Worm (Caenorhabditis elegans) whole organism, young adult: ENCODE results near the gene vps-29.

Source experiments
- B0261.1 ChIP-seq: sonication (generic microtip); optimal IDR thresholded peaks from 2 replicates; lab custom pipeline; 2016; ENCODE audit warnings: mild to moderate bottlenecking, missing genetic modification characterization, moderate library complexity, missing compliant biosample characterization
- F10E7.11 ChIP-seq: sonication (generic microtip); optimal IDR thresholded peaks from 2 replicates; lab custom pipeline; 2017; ENCODE audit warnings: mild to moderate bottlenecking, missing genetic modification characterization, moderate library complexity, missing compliant biosample characterization
- F33H1.4 ChIP-seq: fragments of 200-800 bp; sonication (Bioruptor generic); IDR thresholded peaks from 2 replicates; pipeline ENCODE4 v1.3.6; 2022; ENCODE audit warnings: missing genetic modification reagents, missing genetic modification characterization, missing compliant biosample characterization
- F52B5.7 ChIP-seq: sonication (generic microtip); optimal IDR thresholded peaks from 2 replicates; lab custom pipeline; 2016; ENCODE audit warnings: mild to moderate bottlenecking, missing genetic modification characterization, missing compliant biosample characterization
- K11D2.4 ChIP-seq: fragments of 200-800 bp; sonication (Bioruptor generic); IDR thresholded peaks from 2 replicates; pipeline ENCODE4 v1.3.6; 2022; ENCODE audit warnings: missing genetic modification reagents, missing genetic modification characterization, missing compliant biosample characterization
- K12H6.12 ChIP-seq: fragments of 200-800 bp; sonication (Bioruptor generic); optimal IDR thresholded peaks from 2 replicates; lab custom pipeline; 2018; ENCODE audit warnings: mild to moderate bottlenecking, missing genetic modification characterization, missing compliant biosample characterization
- T07F8.4 ChIP-seq: sonication (generic microtip); optimal IDR thresholded peaks from 2 replicates; lab custom pipeline; 2016; ENCODE audit warnings: mild to moderate bottlenecking, missing genetic modification characterization, moderate library complexity, missing compliant biosample characterization
- T26A5.8 ChIP-seq: sonication (generic microtip); optimal IDR thresholded peaks from 2 replicates; lab custom pipeline; 2016; ENCODE audit warnings: missing genetic modification characterization, missing compliant biosample characterization
- Y53F4B.3 ChIP-seq: fragments of 200-800 bp; sonication (Bioruptor generic); IDR thresholded peaks from 2 replicates; pipeline ENCODE4 v1.3.6; 2022; ENCODE audit warnings: missing genetic modification reagents, missing genetic modification characterization, missing compliant biosample characterization
- Y53G8AR.9 ChIP-seq: fragments of 200-800 bp; sonication (Bioruptor generic); conservative IDR thresholded peaks from 2 replicates; pipeline ENCODE4 v1.3.6; 2022; ENCODE audit warnings: missing genetic modification reagents, missing genetic modification characterization, missing compliant biosample characterization
- ZK185.1 ChIP-seq: sonication (generic microtip); optimal IDR thresholded peaks from 2 replicates; lab custom pipeline; 2016; ENCODE audit warnings: mild to moderate bottlenecking, missing genetic modification characterization, missing compliant biosample characterization; ENCODE audit not compliant: poor library complexity, severe bottlenecking
- attf-3 ChIP-seq: fragments of 200-800 bp; sonication (Bioruptor generic); conservative IDR thresholded peaks from 2 replicates; pipeline ENCODE4 v1.3.6; 2022; ENCODE audit warnings: missing genetic modification reagents, missing genetic modification characterization, missing compliant biosample characterization
- bed-1 ChIP-seq: fragments of 200-800 bp; sonication (Bioruptor generic); IDR thresholded peaks from 2 replicates; pipeline ENCODE4 v1.3.6; 2022; ENCODE audit warnings: missing genetic modification reagents, missing genetic modification characterization, missing compliant biosample characterization
- bed-2 ChIP-seq: fragments of 200-800 bp; sonication (Bioruptor generic); IDR thresholded peaks from 2 replicates; pipeline ENCODE4 v1.3.6; 2022; ENCODE audit warnings: missing genetic modification reagents, missing genetic modification characterization, missing compliant biosample characterization
- cebp-1 ChIP-seq, 2 experiments: fragments of 200-800 bp in 1 of 2; sonication (Bioruptor generic) in 1 of 2; sonication (generic microtip) in 1 of 2; IDR thresholded peaks in 1 of 2; optimal IDR thresholded peaks in 1 of 2; 2 replicates each; pipeline versions ENCODE4 v1.3.6 to Lab custom; 2017 to 2022; ENCODE audit warnings: missing compliant biosample characterization in 2 of 2, missing genetic modification characterization in 2 of 2, mild to moderate bottlenecking in 1 of 2, missing genetic modification reagents in 1 of 2, moderate library complexity in 1 of 2
- ceh-100 ChIP-seq: fragments of 200-800 bp; sonication (Bioruptor generic); IDR thresholded peaks from 2 replicates; pipeline ENCODE4 v1.3.6; 2022; ENCODE audit warnings: missing genetic modification reagents, missing genetic modification characterization, missing compliant biosample characterization
- ceh-27 ChIP-seq: fragments of 200-800 bp; sonication (Bioruptor generic); optimal IDR thresholded peaks from 2 replicates; lab custom pipeline; 2018; ENCODE audit warnings: mild to moderate bottlenecking, missing genetic modification characterization, moderate library complexity, missing compliant biosample characterization
- ceh-58 ChIP-seq: fragments of 200-800 bp; sonication (Bioruptor generic); IDR thresholded peaks from 2 replicates; pipeline ENCODE4 v1.3.6; 2022; ENCODE audit warnings: missing genetic modification characterization, missing compliant biosample characterization
- ceh-79 ChIP-seq: sonication (generic microtip); optimal IDR thresholded peaks from 2 replicates; lab custom pipeline; 2017; ENCODE audit warnings: mild to moderate bottlenecking, missing genetic modification characterization, missing compliant biosample characterization
- ceh-91 ChIP-seq: fragments of 200-800 bp; sonication (Bioruptor generic); IDR thresholded peaks from 2 replicates; pipeline ENCODE4 v1.3.6; 2022; ENCODE audit warnings: missing genetic modification reagents, missing genetic modification characterization, missing compliant biosample characterization
- ekl-4 ChIP-seq: fragments of 200-800 bp; sonication (Bioruptor generic); IDR thresholded peaks from 2 replicates; pipeline ENCODE4 v1.3.6; 2022; ENCODE audit warnings: missing genetic modification reagents, missing genetic modification characterization, missing compliant biosample characterization
- fkh-3 ChIP-seq: sonication (generic microtip); optimal IDR thresholded peaks from 2 replicates; lab custom pipeline; 2016; ENCODE audit warnings: mild to moderate bottlenecking, missing genetic modification characterization, missing compliant biosample characterization
- him-1 ChIP-seq: sonication (generic microtip); optimal IDR thresholded peaks from 2 replicates; lab custom pipeline; 2016; ENCODE audit warnings: missing genotype, missing genetic modification reagents, missing genetic modification characterization, missing compliant biosample characterization
- hlh-26 ChIP-seq: fragments of 200-800 bp; sonication (Bioruptor generic); conservative IDR thresholded peaks from 2 replicates; pipeline ENCODE4 v1.3.6; 2022; ENCODE audit warnings: missing genetic modification reagents, missing genetic modification characterization, missing compliant biosample characterization
- hmg-1.2 ChIP-seq: fragments of 200-800 bp; sonication (Bioruptor generic); IDR thresholded peaks from 2 replicates; pipeline ENCODE4 v1.3.6; 2022; ENCODE audit warnings: missing genetic modification reagents, missing genetic modification characterization, missing compliant biosample characterization
- lag-1 ChIP-seq: fragments of 200-800 bp; sonication (Bioruptor generic); IDR thresholded peaks from 2 replicates; pipeline ENCODE4 v1.3.6; 2022; ENCODE audit warnings: missing genetic modification reagents, missing genetic modification characterization, missing compliant biosample characterization
- let-526 ChIP-seq: fragments of 200-800 bp; sonication (Bioruptor generic); IDR thresholded peaks from 2 replicates; pipeline ENCODE4 v1.3.6; 2022; ENCODE audit warnings: missing genetic modification reagents, missing genetic modification characterization, missing compliant biosample characterization
- let-607 ChIP-seq, 2 experiments: fragments of 200-800 bp in 1 of 2; sonication (Bioruptor generic) in 1 of 2; sonication (generic microtip) in 1 of 2; optimal IDR thresholded peaks; 2 replicates each; lab custom pipeline; 2016 to 2018; ENCODE audit warnings: mild to moderate bottlenecking in 2 of 2, missing compliant biosample characterization in 2 of 2, missing genetic modification characterization in 2 of 2, moderate library complexity in 2 of 2, missing genotype in 1 of 2
- lin-26 ChIP-seq: fragments of 200-800 bp; sonication (Bioruptor generic); IDR thresholded peaks from 2 replicates; pipeline ENCODE4 v1.3.6; 2022; ENCODE audit warnings: missing genetic modification reagents, missing genetic modification characterization, missing compliant biosample characterization
- lin-35 ChIP-seq, 3 experiments: fragments of 150-350 bp in 2 of 3; sonication (generic microtip) in 1 of 3; optimal IDR thresholded peaks; 2 replicates each; lab custom pipeline; 2014 to 2018; ENCODE audit warnings: missing biosample characterization in 3 of 3, missing genetic modification characterization in 3 of 3, missing genetic modification reagents in 3 of 3
- mcd-1 ChIP-seq: fragments of 200-800 bp; sonication (Bioruptor generic); IDR thresholded peaks from 2 replicates; pipeline ENCODE4 v1.3.6; 2022; ENCODE audit warnings: missing genetic modification reagents, missing genetic modification characterization, missing compliant biosample characterization
- mxl-1 ChIP-seq: sonication (generic microtip); optimal IDR thresholded peaks from 2 replicates; lab custom pipeline; 2016; ENCODE audit warnings: missing genetic modification characterization, missing compliant biosample characterization
- nfyb-1 ChIP-seq: fragments of 200-800 bp; sonication (Bioruptor generic); IDR thresholded peaks from 2 replicates; pipeline ENCODE4 v1.3.6; 2022; ENCODE audit warnings: missing genetic modification reagents, missing genetic modification characterization, missing compliant biosample characterization
- nhr-179 ChIP-seq: sonication (generic microtip); optimal IDR thresholded peaks from 2 replicates; lab custom pipeline; 2016; ENCODE audit warnings: mild to moderate bottlenecking, missing genetic modification characterization, missing compliant biosample characterization
- pbrm-1 ChIP-seq: fragments of 200-800 bp; sonication (Bioruptor generic); IDR thresholded peaks from 2 replicates; pipeline ENCODE4 v1.3.6; 2022; ENCODE audit warnings: missing genetic modification reagents, missing genetic modification characterization, missing compliant biosample characterization
- pha-4 ChIP-seq: fragments of 150-350 bp; sonication (generic microtip); optimal IDR thresholded peaks from 2 replicates; lab custom pipeline; 2014; ENCODE audit warnings: missing biosample characterization, missing genetic modification reagents, missing genetic modification characterization
- rec-8 ChIP-seq, 2 experiments: sonication (generic microtip); optimal IDR thresholded peaks; 2 replicates each; lab custom pipeline; 2016; ENCODE audit warnings: mild to moderate bottlenecking in 2 of 2, missing genetic modification characterization in 2 of 2, missing genetic modification reagents in 2 of 2, missing genotype in 2 of 2, missing biosample characterization in 1 of 2, missing compliant biosample characterization in 1 of 2, moderate library complexity in 1 of 2
- rpc-1 ChIP-seq, 2 experiments: fragments of 150-350 bp in 1 of 2; sonication (generic microtip) in 1 of 2; optimal IDR thresholded peaks; 2 replicates each; lab custom pipeline; 2014 to 2018; ENCODE audit warnings: missing biosample characterization in 1 of 2, missing genetic modification characterization in 1 of 2, missing genetic modification reagents in 1 of 2, missing genotype in 1 of 2
- sdz-38 ChIP-seq: sonication (generic microtip); optimal IDR thresholded peaks from 2 replicates; lab custom pipeline; 2016; ENCODE audit warnings: missing genotype, missing genetic modification characterization, missing compliant biosample characterization
- snpc-3.4 ChIP-seq: sonication (generic microtip); optimal IDR thresholded peaks from 2 replicates; lab custom pipeline; 2017; ENCODE audit warnings: missing genetic modification characterization, mild to moderate bottlenecking, missing compliant biosample characterization, antibody characterized with exemption, moderate library complexity, missing genotype, missing genetic modification reagents
- tbp1 ChIP-seq: fragments of 200-800 bp; sonication (Bioruptor generic); optimal IDR thresholded peaks from 2 replicates; lab custom pipeline; 2018; ENCODE audit warnings: mild to moderate bottlenecking, missing genetic modification characterization, missing compliant biosample characterization
- unc-130 ChIP-seq: sonication (generic microtip); optimal IDR thresholded peaks from 2 replicates; lab custom pipeline; 2016; ENCODE audit warnings: missing genetic modification reagents, missing genetic modification characterization, missing compliant biosample characterization
- zim-3 ChIP-seq: sonication (generic microtip); optimal IDR thresholded peaks from 2 replicates; lab custom pipeline; 2017; ENCODE audit warnings: mild to moderate bottlenecking, missing genetic modification characterization, moderate library complexity, missing compliant biosample characterization
- ztf-22 ChIP-seq: fragments of 200-800 bp; sonication (Bioruptor generic); optimal IDR thresholded peaks from 2 replicates; lab custom pipeline; 2018; ENCODE audit warnings: mild to moderate bottlenecking, missing genetic modification characterization, moderate library complexity, missing compliant biosample characterization

Gene vps-29

ce11 chrIII:10156269-10156668, 43.4 kb upstream of the vps-29 start:
- TF ChIP-seq ceh-27 (GFP tag; lab: Kevin White, UChicago) (no peak), rpc-1 (optimal IDR thresholded peaks at IDR 0.05; lab: Kevin White, UChicago) (no peak), rpc-1 (tag; optimal IDR thresholded peaks at IDR 0.05; lab: Kevin White, UChicago) (no peak), F10E7.11 (tag; lab: Kevin White, UChicago) (no peak), zim-3 (no peak)

ce11 chrIII:10154993-10155392, 42.1 kb upstream of the vps-29 start:
- TF ChIP-seq zim-3 (peak; percentile 4), ztf-22 (GFP tag; lab: Kevin White, UChicago) (no peak)

- no peak; the same call in 1 of the 2 replicates for TF ChIP-seq mcd-1 (GFP tag; lab: Robert Waterston, UW)
- TF ChIP-seq pha-4 (tag; lab: Kevin White, UChicago): no peak
- TF ChIP-seq sdz-38 (tag; lab: Kevin White, UChicago): no peak
- 0 out of 2 replicates have a peak, but pooled peaks have one; percentile 29 for TF ChIP-seq ekl-4
- no peak for TF ChIP-seq F33H1.4
- TF ChIP-seq let-526: 0 out of 2 replicates have a peak, but pooled peaks have one; percentile 7
- TF ChIP-seq lin-35 (GFP tag; optimal IDR thresholded peaks at IDR 0.05; lab: Kevin White, UChicago): peak in 1 of 3 experiments; percentile 27
- no peak for TF ChIP-seq bed-1
- no peak for TF ChIP-seq hlh-26 (GFP tag; lab: Robert Waterston, UW)
- TF ChIP-seq B0261.1 (tag; lab: Kevin White, UChicago): no peak
- no peak for TF ChIP-seq rec-8 (tag; optimal IDR thresholded peaks at IDR 0.05; lab: Kevin White, UChicago)
- TF ChIP-seq nfyb-1 (GFP tag; lab: Robert Waterston, UW): peak; percentile 63; the same call in 1 of the 2 replicates
- no peak for TF ChIP-seq F52B5.7
- no peak for TF ChIP-seq snpc-3.4
- peak; percentile 49 for TF ChIP-seq K12H6.12 (tag; lab: Kevin White, UChicago)
- TF ChIP-seq bed-2 (GFP tag; lab: Robert Waterston, UW): no peak
- TF ChIP-seq tbp1 (GFP tag; lab: Kevin White, UChicago): no peak
- TF ChIP-seq him-1 (tag; lab: Kevin White, UChicago): no peak
- no peak for TF ChIP-seq ceh-79 (tag; lab: Kevin White, UChicago)
- peak; percentile 2 for TF ChIP-seq ceh-27 (GFP tag; lab: Kevin White, UChicago)
- no peak for TF ChIP-seq pbrm-1
- TF ChIP-seq attf-3 (GFP tag; lab: Robert Waterston, UW): no peak
- no peak for TF ChIP-seq cebp-1 (GFP tag; IDR thresholded peaks at IDR 0.05; lab: Robert Waterston, UW)
- peak; percentile 33 for TF ChIP-seq cebp-1 (tag; optimal IDR thresholded peaks at IDR 0.05; lab: Kevin White, UChicago)
- TF ChIP-seq ceh-91 (GFP tag; lab: Robert Waterston, UW): no peak
- TF ChIP-seq Y53F4B.3 (GFP tag; lab: Robert Waterston, UW): no peak
- TF ChIP-seq ceh-58 (GFP tag; lab: Robert Waterston, UW): no peak
- TF ChIP-seq T26A5.8: no peak
- TF ChIP-seq lin-26: no peak
- no peak for TF ChIP-seq mxl-1 (tag; lab: Kevin White, UChicago)
- TF ChIP-seq zim-3: no peak
- no peak for TF ChIP-seq Y53G8AR.9
- no peak for TF ChIP-seq T07F8.4 (tag; lab: Kevin White, UChicago)
- TF ChIP-seq fkh-3 (tag; lab: Kevin White, UChicago): no peak
- no peak for TF ChIP-seq lag-1 (GFP tag; lab: Robert Waterston, UW)
- TF ChIP-seq let-607 (tag; optimal IDR thresholded peaks at IDR 0.05; lab: Kevin White, UChicago): no peak
- TF ChIP-seq hmg-1.2 (GFP tag; lab: Robert Waterston, UW): peak; percentile 34; the same call in 1 of the 2 replicates
- no peak for TF ChIP-seq nhr-179
- TF ChIP-seq ZK185.1: no peak
- no peak for TF ChIP-seq unc-130
- peak; percentile 48; the same call in 1 of the 2 replicates for TF ChIP-seq K11D2.4 (GFP tag; lab: Robert Waterston, UW)
- TF ChIP-seq ceh-100 (GFP tag; lab: Robert Waterston, UW): no peak
These were observed 40.1 kb upstream of the vps-29 start for ce11 chrIII:10153003-10153402.
